Fruit fly (Drosophila melanogaster): ENCODE data around the gene CG43218.

DNA sequence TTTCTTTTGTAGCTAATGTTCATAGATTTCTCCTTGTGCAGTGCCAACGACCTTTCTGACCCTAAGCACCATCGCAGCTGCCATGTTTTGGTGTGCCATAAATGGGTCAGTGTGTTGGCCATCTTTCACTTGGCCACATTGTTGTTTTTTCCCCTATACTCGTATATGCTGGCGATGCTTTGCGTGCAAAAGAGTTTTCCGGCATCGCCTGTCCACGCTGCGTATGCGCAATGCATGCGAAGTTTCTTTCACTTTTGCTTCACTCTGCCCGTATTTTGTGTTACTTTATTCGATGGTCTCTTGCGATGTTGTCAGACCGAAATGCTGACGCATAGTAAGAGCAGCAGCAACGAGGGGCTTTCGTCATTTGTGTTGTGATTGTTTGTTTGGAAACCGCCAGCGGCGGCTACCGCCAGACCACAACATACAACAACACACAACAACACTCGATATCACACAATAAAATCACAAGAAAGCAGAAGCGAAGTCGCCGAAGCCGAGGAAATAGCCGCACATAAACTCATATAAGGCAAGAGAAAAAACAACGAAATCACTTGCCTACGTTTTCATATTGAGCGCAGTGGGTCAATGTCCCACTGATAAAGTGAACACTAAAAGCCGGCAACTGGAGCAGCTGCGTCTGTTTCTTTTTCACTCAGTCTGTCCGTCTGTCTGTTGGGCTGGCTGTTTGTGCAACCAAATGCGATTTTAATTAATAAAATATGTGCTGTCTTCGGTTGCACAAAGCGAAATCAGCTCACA is 3.8 kb downstream of the CG43218 start:
- TF ChIP-seq CG8478 (optimal IDR thresholded peaks at IDR 0.05) (no peak), pan (optimal IDR thresholded peaks at IDR 0.05) (no peak), usp (GFP tag; optimal IDR thresholded peaks at IDR 0.05) (no peak), Dll (optimal IDR thresholded peaks at IDR 0.05) (no peak)
